Fruit fly (Drosophila melanogaster) whole organism, embryonic: ENCODE measurements around the gene Eig71Ea.

Source experiments
- CG1024 ChIP-seq: fragments of 200-800 bp; sonication (Bioruptor generic); IDR thresholded peaks from 2 replicates; pipeline ENCODE4 v1.3.6; 2022; ENCODE audit warnings: missing biosample characterization, missing genetic modification characterization
- CG11247 ChIP-seq: fragments of 200-800 bp; sonication (Bioruptor generic); IDR thresholded peaks from 2 replicates; pipeline ENCODE4 v1.3.6; 2022; ENCODE audit warnings: missing biosample characterization, missing genetic modification characterization
- CG12391 ChIP-seq: fragments of 200-800 bp; sonication (Bioruptor generic); optimal IDR thresholded peaks from 3 replicates; lab custom pipeline; 2018; ENCODE audit warnings: missing biosample characterization, mild to moderate bottlenecking, missing genetic modification characterization, moderate library complexity
- CG12769 ChIP-seq: fragments of 200-800 bp; sonication (Bioruptor generic); optimal IDR thresholded peaks from 2 replicates; lab custom pipeline; 2019; ENCODE audit warnings: missing biosample characterization, mild to moderate bottlenecking, missing genetic modification characterization, moderate library complexity
- CG13287 ChIP-seq: fragments of 200-800 bp; sonication (Bioruptor generic); IDR thresholded peaks from 2 replicates; pipeline ENCODE4 v1.3.6; 2022; ENCODE audit warnings: missing biosample characterization, missing genetic modification characterization; ENCODE audit not compliant: partially characterized antibody
- CG14965 ChIP-seq: fragments of 200-800 bp; sonication (Bioruptor generic); optimal IDR thresholded peaks from 2 replicates; lab custom pipeline; 2016; ENCODE audit warnings: missing biosample characterization, missing genetic modification characterization, borderline replicate concordance
- CG15011 ChIP-seq: fragments of 200-800 bp; sonication (Bioruptor generic); optimal IDR thresholded peaks from 3 replicates; lab custom pipeline; 2018; ENCODE audit warnings: missing biosample characterization, mild to moderate bottlenecking, missing genetic modification characterization
- CG15073 ChIP-seq: fragments of 200-800 bp; sonication (Bioruptor generic); optimal IDR thresholded peaks from 2 replicates; lab custom pipeline; 2016; ENCODE audit warnings: missing biosample characterization, missing genetic modification characterization
- CG1529 ChIP-seq: fragments of 200-800 bp; sonication (Bioruptor generic); optimal IDR thresholded peaks from 3 replicates; lab custom pipeline; 2018; ENCODE audit warnings: missing biosample characterization, missing genetic modification characterization
- CG1602 ChIP-seq: fragments of 200-800 bp; sonication (Bioruptor generic); optimal IDR thresholded peaks from 3 replicates; lab custom pipeline; 2016; ENCODE audit warnings: missing biosample characterization, missing genetic modification characterization
- CG17359 ChIP-seq: fragments of 200-800 bp; sonication (Bioruptor generic); optimal IDR thresholded peaks from 3 replicates; lab custom pipeline; 2018; ENCODE audit warnings: missing biosample characterization, mild to moderate bottlenecking, missing genetic modification characterization, moderate library complexity
- CG17361 ChIP-seq: fragments of 200-800 bp; sonication (Bioruptor generic); IDR thresholded peaks from 3 replicates; pipeline ENCODE4 v1.3.6; 2022; ENCODE audit warnings: missing biosample characterization, missing genetic modification characterization
- CG2712 ChIP-seq: fragments of 200-800 bp; optimal IDR thresholded peaks from 3 replicates; lab custom pipeline; 2019; ENCODE audit warnings: missing biosample characterization, mild to moderate bottlenecking, missing genetic modification characterization, moderate library complexity
- CG2889 ChIP-seq: fragments of 200-800 bp; sonication (Bioruptor generic); IDR thresholded peaks from 3 replicates; pipeline ENCODE4 v1.3.6; 2022; ENCODE audit warnings: missing biosample characterization, missing genetic modification characterization
- CG34224 ChIP-seq: fragments of 200-800 bp; sonication (Bioruptor generic); IDR thresholded peaks from 3 replicates; pipeline ENCODE4 v1.3.6; 2022; ENCODE audit warnings: missing biosample characterization, missing genetic modification characterization; ENCODE audit not compliant: partially characterized antibody
- CG4404 ChIP-seq: fragments of 200-800 bp; sonication (Bioruptor generic); IDR thresholded peaks from 2 replicates; pipeline ENCODE4 v1.3.6; 2022; ENCODE audit warnings: missing biosample characterization, missing genetic modification characterization
- CG4617 ChIP-seq: fragments of 200-800 bp; sonication (Bioruptor generic); optimal IDR thresholded peaks from 3 replicates; lab custom pipeline; 2016; ENCODE audit warnings: missing biosample characterization, missing genetic modification characterization, borderline replicate concordance
- CG6854 ChIP-seq: fragments of 200-800 bp; sonication (Bioruptor generic); optimal IDR thresholded peaks from 3 replicates; lab custom pipeline; 2017; ENCODE audit warnings: missing biosample characterization, mild to moderate bottlenecking, missing genetic modification characterization
- CG7271 ChIP-seq: fragments of 200-800 bp; sonication (Bioruptor generic); optimal IDR thresholded peaks from 2 replicates; lab custom pipeline; 2018; ENCODE audit warnings: missing biosample characterization, mild to moderate bottlenecking, missing genetic modification characterization, moderate library complexity
- CG8388 ChIP-seq: fragments of 200-800 bp; sonication (Bioruptor generic); optimal IDR thresholded peaks from 2 replicates; lab custom pipeline; 2019; ENCODE audit warnings: missing biosample characterization, mild to moderate bottlenecking, missing genetic modification characterization, moderate library complexity
- CoRest ChIP-seq: fragments of 200-800 bp; sonication (Bioruptor generic); optimal IDR thresholded peaks from 3 replicates; lab custom pipeline; 2018; ENCODE audit warnings: missing biosample characterization, mild to moderate bottlenecking, missing genetic modification characterization, moderate library complexity
- Dad ChIP-seq: fragments of 200-800 bp; sonication (Bioruptor generic); optimal IDR thresholded peaks from 3 replicates; lab custom pipeline; 2016; ENCODE audit warnings: missing biosample characterization, missing genetic modification characterization
- Dll ChIP-seq: fragments of 200-800 bp; sonication (Bioruptor generic); IDR thresholded peaks from 4 replicates; pipeline ENCODE4 v1.3.6; 2022; ENCODE audit warnings: missing biosample characterization, missing genetic modification characterization; ENCODE audit not compliant: partially characterized antibody
- Dp ChIP-seq: fragments of 200-800 bp; sonication (Bioruptor generic); optimal IDR thresholded peaks from 2 replicates; lab custom pipeline; 2018; ENCODE audit warnings: missing biosample characterization, mild to moderate bottlenecking, missing genetic modification characterization, moderate library complexity
- Dref ChIP-seq: fragments of 200-800 bp; sonication (Bioruptor generic); IDR thresholded peaks from 2 replicates; pipeline ENCODE4 v1.3.6; 2022; ENCODE audit warnings: missing biosample characterization, missing genetic modification characterization
- ERR ChIP-seq: fragments of 200-800 bp; sonication (Bioruptor generic); optimal IDR thresholded peaks from 2 replicates; lab custom pipeline; 2016; ENCODE audit warnings: missing biosample characterization, missing genetic modification characterization
- Ets65A ChIP-seq: fragments of 200-800 bp; sonication (Bioruptor generic); peaks from one replicate; lab custom pipeline; 2016; ENCODE audit warnings: missing biosample characterization, missing genetic modification characterization
- Hey ChIP-seq: fragments of 200-800 bp; sonication (Bioruptor generic); optimal IDR thresholded peaks from 3 replicates; lab custom pipeline; 2018; ENCODE audit warnings: missing biosample characterization, mild to moderate bottlenecking, missing genetic modification characterization
- MESR4 ChIP-seq: fragments of 200-800 bp; sonication (Bioruptor generic); optimal IDR thresholded peaks from 2 replicates; lab custom pipeline; 2018; ENCODE audit warnings: missing biosample characterization, mild to moderate bottlenecking, missing genetic modification characterization, moderate library complexity
- Pdp1 ChIP-seq, 2 experiments: fragments of 200-800 bp; sonication (Bioruptor generic); optimal IDR thresholded peaks; 3 replicates each; lab custom pipeline; 2016; ENCODE audit warnings: missing biosample characterization in 2 of 2, missing genetic modification characterization in 2 of 2, mild to moderate bottlenecking in 1 of 2, moderate library complexity in 1 of 2
- Rfx ChIP-seq: fragments of 200-800 bp; sonication (Bioruptor generic); IDR thresholded peaks from 2 replicates; pipeline ENCODE4 v1.3.6; 2022; ENCODE audit warnings: missing biosample characterization, missing genetic modification characterization
- Stat92E ChIP-seq, 3 experiments: fragments of >200 bp in 2 of 3; fragments of 200-800 bp in 1 of 3; sonication (Bioruptor generic) in 1 of 3; optimal IDR thresholded peaks; 2 replicates each; lab custom pipeline; 2017 to 2019; ENCODE audit warnings: missing biosample characterization in 3 of 3, missing genetic modification characterization in 3 of 3, mild to moderate bottlenecking in 1 of 3, moderate library complexity in 1 of 3
- Xrp1 ChIP-seq: fragments of 200-800 bp; sonication (Bioruptor generic); IDR thresholded peaks from 2 replicates; pipeline ENCODE4 v1.3.6; 2022; ENCODE audit warnings: missing biosample characterization, missing genetic modification characterization
- bsh ChIP-seq, 2 experiments: fragments of 200-800 bp; sonication (Bioruptor generic); optimal IDR thresholded peaks; 2 replicates each; lab custom pipeline; 2017 to 2018; ENCODE audit warnings: mild to moderate bottlenecking in 2 of 2, missing biosample characterization in 2 of 2, missing genetic modification characterization in 2 of 2, moderate library complexity in 1 of 2
- caup ChIP-seq: fragments of 200-800 bp; sonication (Bioruptor generic); optimal IDR thresholded peaks from 3 replicates; lab custom pipeline; 2017; ENCODE audit warnings: missing biosample characterization, mild to moderate bottlenecking, missing genetic modification characterization, moderate library complexity; ENCODE audit not compliant: severe bottlenecking
- dati ChIP-seq: fragments of 200-800 bp; sonication (Bioruptor generic); IDR thresholded peaks from 2 replicates; pipeline ENCODE4 v1.3.6; 2022; ENCODE audit warnings: missing biosample characterization, missing genetic modification characterization
- esg ChIP-seq: fragments of 200-800 bp; sonication (Bioruptor generic); conservative IDR thresholded peaks from 2 replicates; pipeline ENCODE4 v1.3.6; 2022; ENCODE audit warnings: missing biosample characterization, missing genetic modification characterization
- fu2 ChIP-seq: fragments of 200-800 bp; sonication (Bioruptor generic); optimal IDR thresholded peaks from 2 replicates; lab custom pipeline; 2016; ENCODE audit warnings: missing biosample characterization, missing genetic modification characterization
- gce ChIP-seq: fragments of 200-800 bp; sonication (Bioruptor generic); IDR thresholded peaks from 3 replicates; pipeline ENCODE4 v1.3.6; 2022; ENCODE audit warnings: missing biosample characterization, missing genetic modification characterization
- kah ChIP-seq: fragments of 200-800 bp; sonication (Bioruptor generic); optimal IDR thresholded peaks from 2 replicates; lab custom pipeline; 2018; ENCODE audit warnings: missing biosample characterization, mild to moderate bottlenecking, missing genetic modification characterization
- lov ChIP-seq, 2 experiments: fragments of 200-800 bp in 1 of 2; fragments of >200 bp in 1 of 2; sonication (Bioruptor generic) in 1 of 2; IDR thresholded peaks in 1 of 2; optimal IDR thresholded peaks in 1 of 2; 2 replicates in 1 of 2; 3 replicates in 1 of 2; pipeline versions ENCODE4 v1.3.6 to Lab custom; 2017 to 2022; ENCODE audit warnings: missing biosample characterization in 1 of 2, missing genetic modification characterization in 1 of 2
- nau ChIP-seq: fragments of 200-800 bp; sonication (Bioruptor generic); optimal IDR thresholded peaks from 3 replicates; lab custom pipeline; 2017; ENCODE audit warnings: missing biosample characterization, mild to moderate bottlenecking, missing genetic modification characterization, missing genetic modification reagents
- oc ChIP-seq: fragments of 200-800 bp; sonication (Bioruptor generic); optimal IDR thresholded peaks from 2 replicates; lab custom pipeline; 2018; ENCODE audit warnings: missing biosample characterization, mild to moderate bottlenecking, missing genetic modification characterization, moderate library complexity
- pita ChIP-seq: fragments of 200-800 bp; sonication (Bioruptor generic); optimal IDR thresholded peaks from 2 replicates; lab custom pipeline; 2017; ENCODE audit warnings: missing biosample characterization, mild to moderate bottlenecking, missing genetic modification characterization
- rib ChIP-seq: fragments of 200-800 bp; sonication (Bioruptor generic); IDR thresholded peaks from 2 replicates; pipeline ENCODE4 v1.3.6; 2022; ENCODE audit warnings: missing biosample characterization, missing genetic modification characterization
- sd ChIP-seq: fragments of 200-800 bp; sonication (Bioruptor generic); optimal IDR thresholded peaks from 3 replicates; lab custom pipeline; 2018; ENCODE audit warnings: missing biosample characterization, mild to moderate bottlenecking, missing genetic modification characterization, moderate library complexity
- sens ChIP-seq: fragments of 200-800 bp; sonication (Bioruptor generic); peaks from one replicate; lab custom pipeline; 2016; ENCODE audit warnings: missing biosample characterization, missing genetic modification characterization
- sim ChIP-seq: fragments of 200-800 bp; sonication (Bioruptor generic); IDR thresholded peaks from 2 replicates; pipeline ENCODE4 v1.3.6; 2022; ENCODE audit warnings: missing biosample characterization, missing genetic modification characterization
- wdn ChIP-seq: fragments of 200-800 bp; sonication (Bioruptor generic); IDR thresholded peaks from 2 replicates; pipeline ENCODE4 v1.3.6; 2022; ENCODE audit warnings: missing biosample characterization, missing genetic modification characterization
- wek ChIP-seq: fragments of 200-800 bp; sonication (Bioruptor generic); optimal IDR thresholded peaks from 3 replicates; lab custom pipeline; 2018; ENCODE audit warnings: missing biosample characterization, mild to moderate bottlenecking, missing genetic modification characterization, moderate library complexity
- yki ChIP-seq: fragments of >200 bp; optimal IDR thresholded peaks from 3 replicates; lab custom pipeline; 2018

The Eig71Ea gene

dm6 chr3L:15638524-15638923, 10.9 kb downstream of the Eig71Ea start (continued):
- TF ChIP-seq wdn (GFP tag; lab: Robert Waterston, UW), result no peak
- no peak for TF ChIP-seq Stat92E (GFP tag; optimal IDR thresholded peaks at IDR 0.05; lab: Kevin White, UChicago)
- no peak for TF ChIP-seq rib (GFP tag; lab: Robert Waterston, UW)
- TF ChIP-seq kah (GFP tag; lab: Kevin White, UChicago), result no peak
- peak in 1 of 2 experiments; percentile 64 for TF ChIP-seq Pdp1 (GFP tag; optimal IDR thresholded peaks at IDR 0.05; lab: Kevin White, UChicago)
- no peak for TF ChIP-seq CG12391
- TF ChIP-seq MESR4, result no peak
- TF ChIP-seq dati, result no peak
- TF ChIP-seq nau (GFP tag; lab: Kevin White, UChicago), result no peak
- no peak for TF ChIP-seq CG13287 (GFP tag; lab: Robert Waterston, UW)
- TF ChIP-seq Dp, result no peak
- TF ChIP-seq CG17359, result no peak
- no peak for TF ChIP-seq CG6854 (GFP tag; lab: Kevin White, UChicago)
- no peak for TF ChIP-seq fu2
- TF ChIP-seq Dref, result no peak
- no peak for TF ChIP-seq CG4404 (GFP tag; lab: Robert Waterston, UW)
- no peak for TF ChIP-seq gce
- TF ChIP-seq oc (tag; lab: Kevin White, UChicago), result peak; percentile 39
- no peak for TF ChIP-seq CG8388 (GFP tag; lab: Kevin White, UChicago)
- no peak for TF ChIP-seq Rfx
- no peak for TF ChIP-seq CG14965 (GFP tag; lab: Kevin White, UChicago)

- TF ChIP-seq CG4617 (GFP tag; lab: Kevin White, UChicago) (no peak), CG11247 (GFP tag; lab: Robert Waterston, UW) (no peak), Dad (no peak), caup (GFP tag; lab: Kevin White, UChicago) (no peak), wek (peak; percentile 28), ERR (no peak), sd (tag; lab: Kevin White, UChicago) (peak; percentile 17), CG15011 (GFP tag; lab: Kevin White, UChicago) (no peak), sim (GFP tag; lab: Robert Waterston, UW) (no peak), Xrp1 (GFP tag; lab: Robert Waterston, UW) (peak; percentile 39), Ets65A (GFP tag; lab: Kevin White, UChicago) (peak; percentile 52), CG2712 (tag; lab: Kevin White, UChicago) (no peak), esg (GFP tag; lab: Robert Waterston, UW) (no peak), yki (lab: Kevin White, UChicago) (no peak), CG15073 (GFP tag; lab: Kevin White, UChicago) (no peak), CG7271 (tag; lab: Kevin White, UChicago) (no peak)
These were observed 11.8 kb downstream of the Eig71Ea start for dm6 chr3L:15637618-15638017.

dm6 chr3L:15636978-15637377, 12.5 kb downstream of the Eig71Ea start:
- no peak for TF ChIP-seq CG34224 (GFP tag; lab: Robert Waterston, UW)
- TF ChIP-seq CoRest, result peak; percentile 29
- TF ChIP-seq lov (optimal IDR thresholded peaks at IDR 0.05; lab: Kevin White, UChicago), result no peak
- no peak for TF ChIP-seq lov (GFP tag; IDR thresholded peaks at IDR 0.05; lab: Robert Waterston, UW)
- TF ChIP-seq bsh (GFP tag; optimal IDR thresholded peaks at IDR 0.05; lab: Kevin White, UChicago), result peak in 1 of 2 experiments; percentile 29
- no peak for TF ChIP-seq CG17361 (GFP tag; lab: Robert Waterston, UW)
- peak; percentile 76 for TF ChIP-seq pita (GFP tag; lab: Kevin White, UChicago)
- TF ChIP-seq sens (GFP tag; lab: Kevin White, UChicago), result peak; percentile 71
- TF ChIP-seq CG1024 (GFP tag; lab: Robert Waterston, UW), result no peak
- no peak for TF ChIP-seq CG1529 (GFP tag; lab: Kevin White, UChicago)
- TF ChIP-seq Dll (GFP tag; lab: Robert Waterston, UW), result 0 out of 4 replicates have a peak, but pooled peaks have one; percentile 21
- TF ChIP-seq CG2889, result no peak
- no peak for TF ChIP-seq CG12769 (tag; lab: Kevin White, UChicago)
- TF ChIP-seq CG1602, result no peak
- TF ChIP-seq Hey (tag; lab: Kevin White, UChicago), result no peak
